Fruit fly (Drosophila melanogaster): ENCODE data around the gene Edg78E.

DNA sequence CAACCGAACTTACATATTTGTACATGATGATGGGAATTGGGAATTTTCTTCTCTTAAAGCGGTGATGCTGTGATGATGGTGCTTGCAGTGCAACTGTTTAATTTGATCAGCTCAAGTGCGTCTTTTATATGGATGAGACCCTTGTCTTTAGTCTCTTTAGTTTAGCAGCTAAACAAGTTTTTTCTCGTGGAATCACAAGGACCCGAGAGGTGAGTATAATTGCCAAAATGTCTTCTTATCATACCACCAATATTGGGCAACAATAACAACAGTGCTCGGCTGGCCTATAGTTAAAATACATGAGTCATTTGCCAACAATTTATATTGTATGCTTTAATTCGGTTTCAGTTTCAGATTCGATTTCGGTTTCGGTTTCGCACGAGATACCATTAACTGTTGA, at the start of gene Edg78E:
- TF ChIP-seq Pif1A (GFP tag; optimal IDR thresholded peaks at IDR 0.05) (no peak), fd96Ca (GFP tag; IDR thresholded peaks at IDR 0.05) (no peak), CG8301 (tag; optimal IDR thresholded peaks at IDR 0.05) (no peak), EcR (GFP tag; optimal IDR thresholded peaks at IDR 0.05) (no peak), CG8159 (tag; optimal IDR thresholded peaks at IDR 0.05) (no peak), Ets98B (GFP tag; IDR thresholded peaks at IDR 0.05) (no peak), CG4496 (GFP tag; IDR thresholded peaks at IDR 0.05) (no peak), D1 (tag; optimal IDR thresholded peaks at IDR 0.05) (no peak), CG9948 (tag; optimal IDR thresholded peaks at IDR 0.05) (no peak), CG14655 (GFP tag; optimal IDR thresholded peaks at IDR 0.05) (no peak), CG12605 (GFP tag; IDR thresholded peaks at IDR 0.05) (no peak)
